Worm (Caenorhabditis elegans) whole organism, mixed stage, embryonic: Measurements from ENCODE around the gene acr-17.

ENCODE experiments used
- elt-1 ChIP-seq: sonication (generic microtip); optimal IDR thresholded peaks from 2 replicates; lab custom pipeline; 2017; ENCODE audit warnings: missing genetic modification characterization, mild to moderate bottlenecking, missing compliant biosample characterization, antibody characterized with exemption, moderate library complexity, borderline replicate concordance; ENCODE audit not compliant: insufficient read depth
- nhr-12 ChIP-seq: fragments of 150-350 bp; optimal IDR thresholded peaks from 2 replicates; lab custom pipeline; 2014; ENCODE audit warnings: missing biosample characterization, missing genetic modification characterization
- pha-4 ChIP-seq: fragments of 150-350 bp; optimal IDR thresholded peaks from 2 replicates; lab custom pipeline; 2018; ENCODE audit warnings: missing biosample characterization, missing genetic modification reagents, missing genetic modification characterization
- unc-62 ChIP-seq: fragments of 150-350 bp; optimal IDR thresholded peaks from 2 replicates; lab custom pipeline; 2014; ENCODE audit warnings: missing biosample characterization, missing genetic modification reagents, missing genetic modification characterization
- ztf-11 ChIP-seq: fragments of 150-350 bp; optimal IDR thresholded peaks from 2 replicates; lab custom pipeline; 2014; ENCODE audit warnings: missing biosample characterization, missing genetic modification characterization

- TF ChIP-seq pha-4 (no peak), ztf-11 (tag; lab: Kevin White, UChicago) (no peak), unc-62 (GFP tag; lab: Kevin White, UChicago) (no peak), nhr-12 (tag; lab: Kevin White, UChicago) (no peak), elt-1 (tag; lab: Kevin White, UChicago) (no peak)
Measured at ce11 chrV:2577603-2578002, 30.8 kb upstream of the acr-17 start, which contains the start of gene srt-4.
